Fruit fly (Drosophila melanogaster) whole organism, embryonic: Measurements from ENCODE around the gene PhKgamma.

ENCODE experiments used
- BEAF-32 ChIP-seq: fragments of 200-800 bp; sonication (Bioruptor generic); optimal IDR thresholded peaks from 3 replicates; lab custom pipeline; 2017; ENCODE audit warnings: missing biosample characterization, missing genetic modification characterization, mild to moderate bottlenecking, moderate library complexity, missing genetic modification reagents
- CG10209 ChIP-seq: fragments of 200-800 bp; sonication (Bioruptor generic); optimal IDR thresholded peaks from 3 replicates; lab custom pipeline; 2017; ENCODE audit warnings: missing biosample characterization, mild to moderate bottlenecking, missing genetic modification characterization, missing genetic modification reagents
- CG11504 ChIP-seq: fragments of 200-800 bp; sonication (Bioruptor generic); optimal IDR thresholded peaks from 3 replicates; lab custom pipeline; 2019; ENCODE audit warnings: missing biosample characterization, mild to moderate bottlenecking, missing genetic modification characterization, moderate library complexity
- CG13296 ChIP-seq: fragments of 200-800 bp; sonication (Bioruptor generic); optimal IDR thresholded peaks from 3 replicates; lab custom pipeline; 2018; ENCODE audit warnings: missing biosample characterization, mild to moderate bottlenecking, missing genetic modification characterization
- CG14667 ChIP-seq: fragments of 200-800 bp; sonication (Bioruptor generic); IDR thresholded peaks from 2 replicates; pipeline ENCODE4 v1.3.6; 2022; ENCODE audit warnings: missing biosample characterization, missing genetic modification characterization
- CG14860 ChIP-seq: fragments of 200-800 bp; sonication (Bioruptor generic); IDR thresholded peaks from 3 replicates; pipeline ENCODE4 v1.3.6; 2022; ENCODE audit warnings: missing biosample characterization, missing genetic modification characterization; ENCODE audit not compliant: partially characterized antibody
- CG15011 ChIP-seq: fragments of 200-800 bp; sonication (Bioruptor generic); optimal IDR thresholded peaks from 3 replicates; lab custom pipeline; 2018; ENCODE audit warnings: missing biosample characterization, mild to moderate bottlenecking, missing genetic modification characterization
- CG16779 ChIP-seq: fragments of 200-800 bp; sonication (Bioruptor generic); IDR thresholded peaks from 2 replicates; pipeline ENCODE4 v1.3.6; 2022; ENCODE audit warnings: missing biosample characterization, missing genetic modification characterization
- CG16815 ChIP-seq: fragments of 200-800 bp; sonication (Bioruptor generic); optimal IDR thresholded peaks from 3 replicates; lab custom pipeline; 2017; ENCODE audit warnings: missing biosample characterization, mild to moderate bottlenecking, missing genetic modification characterization
- CG18262 ChIP-seq: fragments of 200-800 bp; optimal IDR thresholded peaks from 3 replicates; lab custom pipeline; 2019; ENCODE audit warnings: missing biosample characterization, mild to moderate bottlenecking, missing genetic modification characterization, moderate library complexity
- CG2199 ChIP-seq: fragments of 200-800 bp; sonication (Bioruptor generic); IDR thresholded peaks from 3 replicates; pipeline ENCODE4 v1.3.6; 2022; ENCODE audit warnings: missing biosample characterization, missing genetic modification characterization
- CG30431 ChIP-seq: fragments of 200-800 bp; sonication (Bioruptor generic); optimal IDR thresholded peaks from 2 replicates; lab custom pipeline; 2017; ENCODE audit warnings: missing biosample characterization, missing genetic modification characterization
- CG3163 ChIP-seq: fragments of 200-800 bp; sonication (Bioruptor generic); optimal IDR thresholded peaks from 3 replicates; lab custom pipeline; 2016; ENCODE audit warnings: missing biosample characterization, missing genetic modification characterization
- CG32532 ChIP-seq: fragments of 200-800 bp; sonication (Bioruptor generic); IDR thresholded peaks from 2 replicates; pipeline ENCODE4 v1.3.6; 2022; ENCODE audit warnings: missing biosample characterization, missing genetic modification characterization
- CG4404 ChIP-seq: fragments of 200-800 bp; sonication (Bioruptor generic); IDR thresholded peaks from 2 replicates; pipeline ENCODE4 v1.3.6; 2022; ENCODE audit warnings: missing biosample characterization, missing genetic modification characterization
- CG4617 ChIP-seq: fragments of 200-800 bp; sonication (Bioruptor generic); optimal IDR thresholded peaks from 3 replicates; lab custom pipeline; 2016; ENCODE audit warnings: missing biosample characterization, missing genetic modification characterization, borderline replicate concordance
- CG5245 ChIP-seq: fragments of 200-800 bp; sonication (Bioruptor generic); optimal IDR thresholded peaks from 3 replicates; lab custom pipeline; 2016; ENCODE audit warnings: missing biosample characterization, missing genetic modification characterization
- CG6175 ChIP-seq: fragments of 200-800 bp; sonication (Bioruptor generic); IDR thresholded peaks from 3 replicates; pipeline ENCODE4 v1.3.6; 2022; ENCODE audit warnings: missing biosample characterization, missing genetic modification characterization
- CG6654 ChIP-seq: fragments of 200-800 bp; sonication (Bioruptor generic); optimal IDR thresholded peaks from 2 replicates; lab custom pipeline; 2017; ENCODE audit warnings: missing biosample characterization, mild to moderate bottlenecking, missing genetic modification characterization
- CG6854 ChIP-seq: fragments of 200-800 bp; sonication (Bioruptor generic); optimal IDR thresholded peaks from 3 replicates; lab custom pipeline; 2017; ENCODE audit warnings: missing biosample characterization, mild to moderate bottlenecking, missing genetic modification characterization
- CG7987 ChIP-seq: fragments of 200-800 bp; sonication (Bioruptor generic); optimal IDR thresholded peaks from 2 replicates; lab custom pipeline; 2018; ENCODE audit warnings: missing biosample characterization, mild to moderate bottlenecking, missing genetic modification characterization, moderate library complexity
- CG8478 ChIP-seq: fragments of >200 bp; optimal IDR thresholded peaks from 2 replicates; lab custom pipeline; 2018
- CG8924 ChIP-seq: fragments of 200-800 bp; optimal IDR thresholded peaks from 3 replicates; lab custom pipeline; 2019; ENCODE audit warnings: missing biosample characterization, mild to moderate bottlenecking, missing genetic modification characterization, moderate library complexity
- Camta ChIP-seq: fragments of 200-800 bp; sonication (Bioruptor generic); optimal IDR thresholded peaks from 2 replicates; lab custom pipeline; 2016; ENCODE audit warnings: missing biosample characterization, missing genetic modification characterization
- CrebB ChIP-seq: fragments of 200-800 bp; sonication (Bioruptor generic); optimal IDR thresholded peaks from 3 replicates; lab custom pipeline; 2018; ENCODE audit warnings: missing biosample characterization, mild to moderate bottlenecking, missing genetic modification characterization
- D19B ChIP-seq: fragments of 200-800 bp; sonication (Bioruptor generic); optimal IDR thresholded peaks from 2 replicates; lab custom pipeline; 2017; ENCODE audit warnings: missing biosample characterization, mild to moderate bottlenecking, missing genetic modification characterization
- Hand ChIP-seq: fragments of 200-800 bp; sonication (Bioruptor generic); optimal IDR thresholded peaks from 2 replicates; lab custom pipeline; 2017; ENCODE audit warnings: mild to moderate bottlenecking, missing biosample characterization, missing genetic modification reagents, missing genetic modification characterization
- Hr51 ChIP-seq, 2 experiments: fragments of 200-800 bp; sonication (Bioruptor generic); optimal IDR thresholded peaks; 2 replicates in 1 of 2; 3 replicates in 1 of 2; lab custom pipeline; 2016 to 2018; ENCODE audit warnings: missing biosample characterization in 2 of 2, missing genetic modification characterization in 2 of 2, mild to moderate bottlenecking in 1 of 2, moderate library complexity in 1 of 2
- Hr78 ChIP-seq, 2 experiments: fragments of 200-800 bp in 1 of 2; fragments of >200 bp in 1 of 2; sonication (Bioruptor generic) in 1 of 2; optimal IDR thresholded peaks; 2 replicates each; lab custom pipeline; 2017 to 2019; ENCODE audit warnings: missing biosample characterization in 2 of 2, missing genetic modification characterization in 2 of 2, mild to moderate bottlenecking in 1 of 2, moderate library complexity in 1 of 2
- Kr ChIP-seq: fragments of 200-800 bp; sonication (Bioruptor generic); optimal IDR thresholded peaks from 2 replicates; lab custom pipeline; 2017; ENCODE audit warnings: missing biosample characterization, mild to moderate bottlenecking, missing genetic modification characterization
- Lpt ChIP-seq: fragments of >200 bp; optimal IDR thresholded peaks from 2 replicates; lab custom pipeline; 2018; ENCODE audit warnings: missing biosample characterization, missing genetic modification characterization
- Neu2 ChIP-seq: fragments of 200-800 bp; sonication (Bioruptor generic); optimal IDR thresholded peaks from 3 replicates; lab custom pipeline; 2016; ENCODE audit warnings: missing biosample characterization, missing genetic modification characterization, borderline replicate concordance
- Oaz ChIP-seq: fragments of 200-800 bp; sonication (Bioruptor generic); IDR thresholded peaks from 2 replicates; pipeline ENCODE4 v1.3.6; 2022; ENCODE audit warnings: missing biosample characterization, missing genetic modification characterization
- Scr ChIP-seq: fragments of 200-800 bp; sonication (Bioruptor generic); IDR thresholded peaks from 2 replicates; pipeline ENCODE4 v1.3.6; 2022; ENCODE audit warnings: missing biosample characterization, missing genetic modification characterization; ENCODE audit not compliant: partially characterized antibody
- ab ChIP-seq: fragments of 200-800 bp; sonication (Bioruptor generic); optimal IDR thresholded peaks from 2 replicates; lab custom pipeline; 2016; ENCODE audit warnings: missing biosample characterization, missing genetic modification characterization
- btn ChIP-seq: fragments of 200-800 bp; sonication (Bioruptor generic); optimal IDR thresholded peaks from 2 replicates; lab custom pipeline; 2016; ENCODE audit warnings: missing biosample characterization, missing genetic modification characterization
- dan ChIP-seq: fragments of 200-800 bp; sonication (Bioruptor generic); IDR thresholded peaks from 2 replicates; pipeline ENCODE4 v1.3.6; 2022; ENCODE audit warnings: missing biosample characterization, missing genetic modification characterization
- fd102C ChIP-seq: fragments of 200-800 bp; sonication (Bioruptor generic); optimal IDR thresholded peaks from 2 replicates; lab custom pipeline; 2018; ENCODE audit warnings: missing biosample characterization, mild to moderate bottlenecking, missing genetic modification characterization, moderate library complexity
- gem ChIP-seq: fragments of 200-800 bp; sonication (Bioruptor generic); optimal IDR thresholded peaks from 2 replicates; lab custom pipeline; 2019; ENCODE audit warnings: missing biosample characterization, mild to moderate bottlenecking, missing genetic modification characterization, moderate library complexity
- gsb ChIP-seq: fragments of 200-800 bp; sonication (Bioruptor generic); IDR thresholded peaks from 2 replicates; pipeline ENCODE4 v1.3.6; 2022; ENCODE audit warnings: missing biosample characterization, missing genetic modification characterization
- hth ChIP-seq: fragments of >200 bp; optimal IDR thresholded peaks from 2 replicates; lab custom pipeline; 2017; ENCODE audit warnings: inconsistent platforms
- lab ChIP-seq: fragments of 200-800 bp; sonication (Bioruptor generic); optimal IDR thresholded peaks from 3 replicates; lab custom pipeline; 2017; ENCODE audit warnings: missing biosample characterization, missing genetic modification characterization, mild to moderate bottlenecking, moderate library complexity, missing genetic modification reagents
- luna ChIP-seq: fragments of 200-800 bp; sonication (Bioruptor generic); optimal IDR thresholded peaks from 2 replicates; lab custom pipeline; 2016; ENCODE audit warnings: missing biosample characterization, missing genetic modification characterization
- maf-S ChIP-seq: fragments of 200-800 bp; sonication (Bioruptor generic); optimal IDR thresholded peaks from 2 replicates; lab custom pipeline; 2016; ENCODE audit warnings: missing biosample characterization, missing genetic modification characterization
- onecut ChIP-seq: fragments of 200-800 bp; sonication (Bioruptor generic); IDR thresholded peaks from 2 replicates; pipeline ENCODE4 v1.3.6; 2022; ENCODE audit warnings: missing biosample characterization, missing genetic modification characterization
- pb ChIP-seq: fragments of 200-800 bp; sonication (Bioruptor generic); optimal IDR thresholded peaks from 3 replicates; lab custom pipeline; 2016; ENCODE audit warnings: missing biosample characterization, missing genetic modification characterization
- sc ChIP-seq, 3 experiments: fragments of >200 bp in 2 of 3; fragments of 200-800 bp in 1 of 3; sonication (Bioruptor generic) in 1 of 3; optimal IDR thresholded peaks; 2 replicates in 2 of 3; 3 replicates in 1 of 3; lab custom pipeline; 2017; ENCODE audit warnings: mild to moderate bottlenecking in 1 of 3, missing biosample characterization in 1 of 3, missing genetic modification characterization in 1 of 3, missing genetic modification reagents in 1 of 3
- trh ChIP-seq: fragments of 200-800 bp; sonication (Bioruptor generic); optimal IDR thresholded peaks from 2 replicates; lab custom pipeline; 2016; ENCODE audit warnings: missing biosample characterization, missing genetic modification characterization
- tup ChIP-seq: fragments of 200-800 bp; sonication (Bioruptor generic); optimal IDR thresholded peaks from 2 replicates; lab custom pipeline; 2016; ENCODE audit warnings: missing biosample characterization, mild to moderate bottlenecking, missing genetic modification characterization, moderate library complexity
- twi ChIP-seq: fragments of 200-800 bp; optimal IDR thresholded peaks from 2 replicates; lab custom pipeline; 2019; ENCODE audit warnings: missing biosample characterization, mild to moderate bottlenecking, missing genetic modification characterization, moderate library complexity
- unc-4 ChIP-seq: fragments of 200-800 bp; sonication (Bioruptor generic); IDR thresholded peaks from 2 replicates; pipeline ENCODE4 v1.3.6; 2022; ENCODE audit warnings: missing biosample characterization, missing genetic modification characterization; ENCODE audit not compliant: partially characterized antibody

Gene PhKgamma

dm6 chrX:11652991-11653390, 41.9 kb upstream of the PhKgamma start (continued):
- TF ChIP-seq BEAF-32 (no peak), ab (GFP tag; lab: Kevin White, UChicago) (no peak), maf-S (GFP tag; lab: Kevin White, UChicago) (no peak), CG6654 (peak; percentile 7), tup (GFP tag; lab: Kevin White, UChicago) (no peak), CG16815 (GFP tag; lab: Kevin White, UChicago) (no peak), CrebB (no peak), sc (optimal IDR thresholded peaks at IDR 0.05; lab: Kevin White, UChicago) (no peak), sc (GFP tag; optimal IDR thresholded peaks at IDR 0.05; lab: Kevin White, UChicago) (no peak), Oaz (GFP tag; lab: Robert Waterston, UW) (no peak), CG18262 (tag; lab: Kevin White, UChicago) (no peak), trh (GFP tag; lab: Kevin White, UChicago) (no peak), CG16779 (GFP tag; lab: Robert Waterston, UW) (no peak), CG6175 (no peak), CG15011 (GFP tag; lab: Kevin White, UChicago) (no peak), Hr51 (GFP tag; optimal IDR thresholded peaks at IDR 0.05; lab: Kevin White, UChicago) (peak in 1 of 2 experiments; percentile 33), twi (tag; lab: Kevin White, UChicago) (no peak), CG14860 (GFP tag; lab: Robert Waterston, UW) (no peak), Lpt (GFP tag; lab: Kevin White, UChicago) (no peak), CG4617 (GFP tag; lab: Kevin White, UChicago) (no peak), CG7987 (GFP tag; lab: Kevin White, UChicago) (no peak), lab (GFP tag; lab: Kevin White, UChicago) (peak; percentile 59), Hr78 (GFP tag; optimal IDR thresholded peaks at IDR 0.05; lab: Kevin White, UChicago) (no peak), luna (GFP tag; lab: Kevin White, UChicago) (no peak), gsb (no peak), CG2199 (GFP tag; lab: Robert Waterston, UW) (no peak), CG30431 (peak; percentile 5), gem (tag; lab: Kevin White, UChicago) (peak; percentile 50), CG13296 (GFP tag; lab: Kevin White, UChicago) (no peak), CG10209 (GFP tag; lab: Kevin White, UChicago) (no peak), unc-4 (GFP tag; lab: Robert Waterston, UW) (no peak), Neu2 (GFP tag; lab: Kevin White, UChicago) (no peak), dan (no peak), Camta (GFP tag; lab: Kevin White, UChicago) (no peak), CG11504 (tag; lab: Kevin White, UChicago) (peak; percentile 47), D19B (GFP tag; lab: Kevin White, UChicago) (no peak), CG8924 (tag; lab: Kevin White, UChicago) (no peak), btn (GFP tag; lab: Kevin White, UChicago) (no peak), CG5245 (GFP tag; lab: Kevin White, UChicago) (no peak), CG3163 (no peak), onecut (no peak), hth (lab: Kevin White, UChicago) (no peak), fd102C (GFP tag; lab: Kevin White, UChicago) (no peak), CG6854 (GFP tag; lab: Kevin White, UChicago) (no peak), CG14667 (GFP tag; lab: Robert Waterston, UW) (no peak), pb (GFP tag; lab: Kevin White, UChicago) (no peak), CG32532 (GFP tag; lab: Robert Waterston, UW) (peak; percentile 44; the same call in 1 of the 2 replicates), Scr (GFP tag; lab: Robert Waterston, UW) (no peak), Kr (GFP tag; lab: Kevin White, UChicago) (no peak), Hand (GFP tag; lab: Kevin White, UChicago) (no peak), CG8478 (lab: Kevin White, UChicago) (no peak), CG4404 (no peak)
